Worm (Caenorhabditis elegans) whole organism, L1 larva: ENCODE results near the gene F23H11.2.

Source experiments
- ceh-88 ChIP-seq: fragments of 200-800 bp; sonication (Bioruptor generic); IDR thresholded peaks from 2 replicates; pipeline ENCODE4 v1.3.6; 2022; ENCODE audit warnings: missing genetic modification characterization, missing compliant biosample characterization
- ces-1 ChIP-seq: fragments of 150-350 bp; optimal IDR thresholded peaks from 2 replicates; lab custom pipeline; 2014; ENCODE audit warnings: missing biosample characterization, missing genetic modification reagents, missing genetic modification characterization
- efl-3 ChIP-seq: fragments of 200-800 bp; sonication (Bioruptor generic); optimal IDR thresholded peaks from 2 replicates; lab custom pipeline; 2018; ENCODE audit warnings: mild to moderate bottlenecking, missing genetic modification characterization, missing compliant biosample characterization
- egl-27 ChIP-seq, 2 experiments: fragments of 150-350 bp in 1 of 2; sonication (generic microtip); optimal IDR thresholded peaks; 3 replicates each; lab custom pipeline; 2017 to 2018; ENCODE audit warnings: missing biosample characterization in 2 of 2, missing genetic modification characterization in 2 of 2, missing genetic modification reagents in 2 of 2
- nhr-11 ChIP-seq: fragments of 150-350 bp; optimal IDR thresholded peaks from 2 replicates; lab custom pipeline; 2014; ENCODE audit warnings: missing biosample characterization, missing genetic modification characterization
- nhr-85 ChIP-seq: sonication (generic microtip); peaks from one replicate; lab custom pipeline; 2016; ENCODE audit warnings: missing genetic modification characterization, inconsistent platforms, missing compliant biosample characterization
- pqm-1 ChIP-seq: sonication (generic microtip); optimal IDR thresholded peaks from 3 replicates; lab custom pipeline; 2017; ENCODE audit warnings: missing biosample characterization, missing genetic modification characterization
- sptf-1 ChIP-seq: fragments of 150-350 bp; optimal IDR thresholded peaks from 2 replicates; lab custom pipeline; 2014; ENCODE audit warnings: missing biosample characterization, missing genetic modification characterization
- unc-130 ChIP-seq: fragments of 150-350 bp; optimal IDR thresholded peaks from 2 replicates; lab custom pipeline; 2017; ENCODE audit warnings: missing biosample characterization, missing genetic modification characterization, inconsistent platforms
- ztf-11 ChIP-seq, 2 experiments: sonication (generic microtip); optimal IDR thresholded peaks; 2 replicates each; lab custom pipeline; 2016 to 2017; ENCODE audit warnings: missing genetic modification characterization in 2 of 2, missing biosample characterization in 1 of 2, missing compliant biosample characterization in 1 of 2
- ztf-4 ChIP-seq: fragments of 150-350 bp; optimal IDR thresholded peaks from 2 replicates; lab custom pipeline; 2014; ENCODE audit warnings: missing biosample characterization, missing genetic modification characterization

DNA sequence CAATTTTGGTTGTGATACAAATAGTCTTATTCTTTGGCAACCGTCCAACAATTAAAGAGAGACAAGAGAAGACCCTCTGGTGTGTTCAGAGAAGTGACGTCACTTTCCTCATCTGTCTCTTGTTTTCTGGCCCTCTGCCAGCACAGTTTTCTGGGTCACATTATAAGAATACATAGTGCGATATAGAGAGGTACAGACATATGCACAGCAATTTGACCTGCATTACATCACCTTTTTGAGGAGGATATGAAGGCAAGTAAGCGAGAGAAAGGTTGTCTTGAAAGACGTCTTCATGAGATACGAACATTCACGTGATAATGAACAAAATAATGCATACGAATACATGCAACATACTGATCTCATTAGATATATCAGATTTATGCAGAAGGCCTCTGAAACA, 25.0 kb upstream of the F23H11.2 start:
- TF ChIP-seq nhr-85 (tag; lab: Kevin White, UChicago) (no peak), unc-130 (tag; lab: Kevin White, UChicago) (no peak), ztf-4 (no peak), efl-3 (GFP tag; lab: Kevin White, UChicago) (no peak), ztf-11 (tag; optimal IDR thresholded peaks at IDR 0.05; lab: Kevin White, UChicago) (no peak), ceh-88 (GFP tag; lab: Robert Waterston, UW) (no peak), ces-1 (GFP tag; lab: Kevin White, UChicago) (no peak), egl-27 (tag; optimal IDR thresholded peaks at IDR 0.05; lab: Kevin White, UChicago) (no peak), nhr-11 (tag; lab: Kevin White, UChicago) (no peak), pqm-1 (no peak), sptf-1 (tag; lab: Kevin White, UChicago) (no peak)
